Worm (Caenorhabditis elegans) whole organism, L3 larva: ENCODE results near the gene C04G6.2.

Experiments used
- R02D3.7 ChIP-seq: fragments of 150-350 bp; optimal IDR thresholded peaks from 2 replicates; lab custom pipeline; 2014; ENCODE audit warnings: missing biosample characterization, missing genetic modification characterization
- ZK546.5 ChIP-seq: sonication (generic microtip); optimal IDR thresholded peaks from 2 replicates; lab custom pipeline; 2017; ENCODE audit warnings: missing biosample characterization, missing genetic modification characterization
- aly-2 ChIP-seq: fragments of 150-350 bp; optimal IDR thresholded peaks from 2 replicates; lab custom pipeline; 2014; ENCODE audit warnings: missing biosample characterization, missing genetic modification characterization
- ama-1 ChIP-seq: fragments of 150-350 bp; optimal IDR thresholded peaks from 2 replicates; lab custom pipeline; 2018
- ceh-16 ChIP-seq: sonication (generic microtip); optimal IDR thresholded peaks from 2 replicates; lab custom pipeline; 2017; ENCODE audit warnings: missing biosample characterization, missing genetic modification characterization
- ceh-28 ChIP-seq: fragments of 150-350 bp; optimal IDR thresholded peaks from 2 replicates; lab custom pipeline; 2014; ENCODE audit warnings: missing biosample characterization, missing genetic modification reagents, missing genetic modification characterization
- ceh-82 ChIP-seq: fragments of 150-350 bp; optimal IDR thresholded peaks from 2 replicates; lab custom pipeline; 2014; ENCODE audit warnings: missing biosample characterization, missing genetic modification characterization
- ceh-9 ChIP-seq: sonication (generic microtip); optimal IDR thresholded peaks from 2 replicates; lab custom pipeline; 2018; ENCODE audit warnings: missing biosample characterization, missing genetic modification characterization
- daf-12 ChIP-seq: fragments of 150-350 bp; optimal IDR thresholded peaks from 2 replicates; lab custom pipeline; 2014; ENCODE audit warnings: missing biosample characterization, missing genetic modification reagents, missing genetic modification characterization
- egl-27 ChIP-seq: sonication (generic microtip); optimal IDR thresholded peaks from 4 replicates; lab custom pipeline; 2017; ENCODE audit warnings: missing biosample characterization, missing genetic modification reagents, missing genetic modification characterization
- egl-5 ChIP-seq: fragments of 150-350 bp; optimal IDR thresholded peaks from 2 replicates; lab custom pipeline; 2017; ENCODE audit warnings: missing biosample characterization, missing genetic modification reagents, missing genetic modification characterization, inconsistent platforms
- elt-1 ChIP-seq: fragments of 150-350 bp; optimal IDR thresholded peaks from 2 replicates; lab custom pipeline; 2014; ENCODE audit warnings: missing biosample characterization, missing genetic modification characterization
- elt-2 ChIP-seq: sonication (generic microtip); optimal IDR thresholded peaks from 2 replicates; lab custom pipeline; 2016; ENCODE audit warnings: missing genetic modification reagents, mild to moderate bottlenecking, missing genetic modification characterization, missing compliant biosample characterization
- elt-3 ChIP-seq, 3 experiments: fragments of 150-350 bp in 1 of 3; sonication (generic microtip) in 2 of 3; optimal IDR thresholded peaks; 2 replicates in 2 of 3; 4 replicates in 1 of 3; lab custom pipeline; 2014 to 2017; ENCODE audit warnings: missing biosample characterization in 3 of 3, missing genetic modification characterization in 3 of 3
- eor-1 ChIP-seq, 2 experiments: fragments of 150-350 bp; optimal IDR thresholded peaks; 2 replicates each; lab custom pipeline; 2014 to 2018; ENCODE audit warnings: missing biosample characterization in 2 of 2, missing genetic modification characterization in 2 of 2
- fkh-10 ChIP-seq: sonication (generic microtip); optimal IDR thresholded peaks from 2 replicates; lab custom pipeline; 2017; ENCODE audit warnings: missing biosample characterization, missing genetic modification reagents, missing genetic modification characterization
- fkh-2 ChIP-seq: fragments of 150-350 bp; optimal IDR thresholded peaks from 2 replicates; lab custom pipeline; 2014; ENCODE audit warnings: missing biosample characterization, missing genetic modification reagents, missing genetic modification characterization
- fos-1 ChIP-seq: fragments of 150-350 bp; optimal IDR thresholded peaks from 2 replicates; lab custom pipeline; 2014; ENCODE audit warnings: missing biosample characterization, missing genetic modification characterization
- hmg-11 ChIP-seq: sonication (generic microtip); optimal IDR thresholded peaks from 2 replicates; lab custom pipeline; 2016; ENCODE audit warnings: missing genetic modification characterization, missing compliant biosample characterization
- jun-1 ChIP-seq: fragments of 150-350 bp; optimal IDR thresholded peaks from 2 replicates; lab custom pipeline; 2014; ENCODE audit warnings: missing biosample characterization, missing genetic modification reagents, missing genetic modification characterization
- lin-15B ChIP-seq: fragments of 150-350 bp; optimal IDR thresholded peaks from 2 replicates; lab custom pipeline; 2014; ENCODE audit warnings: missing biosample characterization, missing genetic modification characterization
- lin-39 ChIP-seq: fragments of 150-350 bp; optimal IDR thresholded peaks from 2 replicates; lab custom pipeline; 2018; ENCODE audit warnings: missing biosample characterization, missing genetic modification reagents, missing genetic modification characterization
- lsy-12 ChIP-seq: sonication (generic microtip); optimal IDR thresholded peaks from 2 replicates; lab custom pipeline; 2016; ENCODE audit warnings: mild to moderate bottlenecking, missing genetic modification characterization, missing compliant biosample characterization
- mdl-1 ChIP-seq: fragments of 150-350 bp; optimal IDR thresholded peaks from 2 replicates; lab custom pipeline; 2014; ENCODE audit warnings: missing biosample characterization, missing genetic modification characterization
- mml-1 ChIP-seq: fragments of 150-350 bp; sonication (generic microtip); optimal IDR thresholded peaks from 3 replicates; lab custom pipeline; 2014; ENCODE audit warnings: missing biosample characterization, missing genetic modification characterization
- nfya-1 ChIP-seq: sonication (generic microtip); optimal IDR thresholded peaks from 2 replicates; lab custom pipeline; 2017; ENCODE audit warnings: missing genetic modification characterization, mild to moderate bottlenecking, missing compliant biosample characterization, antibody characterized with exemption, moderate library complexity; ENCODE audit not compliant: insufficient read depth
- nhr-11 ChIP-seq: fragments of 150-350 bp; optimal IDR thresholded peaks from 2 replicates; lab custom pipeline; 2014; ENCODE audit warnings: missing biosample characterization, missing genetic modification characterization
- nhr-12 ChIP-seq: fragments of 150-350 bp; optimal IDR thresholded peaks from 2 replicates; lab custom pipeline; 2014; ENCODE audit warnings: missing biosample characterization, missing genetic modification characterization
- nhr-23 ChIP-seq: fragments of 150-350 bp; optimal IDR thresholded peaks from 2 replicates; lab custom pipeline; 2014; ENCODE audit warnings: missing biosample characterization, missing genetic modification reagents, missing genetic modification characterization
- nhr-237 ChIP-seq: fragments of 150-350 bp; optimal IDR thresholded peaks from 2 replicates; lab custom pipeline; 2014; ENCODE audit warnings: missing biosample characterization, missing genetic modification characterization
- nhr-25 ChIP-seq: sonication (generic microtip); optimal IDR thresholded peaks from 2 replicates; lab custom pipeline; 2017; ENCODE audit warnings: missing biosample characterization, missing genetic modification characterization
- nhr-28 ChIP-seq: fragments of 150-350 bp; optimal IDR thresholded peaks from 2 replicates; lab custom pipeline; 2014; ENCODE audit warnings: missing biosample characterization, missing genetic modification characterization
- nhr-43 ChIP-seq: sonication (generic microtip); optimal IDR thresholded peaks from 2 replicates; lab custom pipeline; 2016; ENCODE audit warnings: mild to moderate bottlenecking, missing genetic modification characterization, missing compliant biosample characterization; ENCODE audit not compliant: poor library complexity, severe bottlenecking
- nhr-67 ChIP-seq: fragments of 150-350 bp; optimal IDR thresholded peaks from 2 replicates; lab custom pipeline; 2014; ENCODE audit warnings: missing biosample characterization, missing genetic modification characterization
- nhr-76 ChIP-seq: fragments of 150-350 bp; sonication (generic microtip); optimal IDR thresholded peaks from 5 replicates; lab custom pipeline; 2014; ENCODE audit warnings: missing biosample characterization, missing genetic modification characterization
- nhr-77 ChIP-seq: fragments of 150-350 bp; optimal IDR thresholded peaks from 2 replicates; lab custom pipeline; 2014; ENCODE audit warnings: missing biosample characterization, missing genetic modification characterization
- pha-4 ChIP-seq: fragments of 150-350 bp; optimal IDR thresholded peaks from 2 replicates; lab custom pipeline; 2014; ENCODE audit warnings: missing biosample characterization, missing genetic modification reagents, missing genetic modification characterization
- pqm-1 ChIP-seq: fragments of 150-350 bp; optimal IDR thresholded peaks from 2 replicates; lab custom pipeline; 2017; ENCODE audit warnings: missing biosample characterization, missing genetic modification characterization, inconsistent platforms
- sea-2 ChIP-seq: fragments of 150-350 bp; sonication (generic microtip); optimal IDR thresholded peaks from 4 replicates; lab custom pipeline; 2014; ENCODE audit warnings: missing biosample characterization, missing genetic modification reagents, missing genetic modification characterization
- skn-1 ChIP-seq: fragments of 150-350 bp; optimal IDR thresholded peaks from 2 replicates; lab custom pipeline; 2014; ENCODE audit warnings: missing biosample characterization, missing genetic modification characterization
- snpc-4 ChIP-seq: fragments of 150-350 bp; optimal IDR thresholded peaks from 2 replicates; lab custom pipeline; 2014; ENCODE audit warnings: missing biosample characterization, missing genetic modification characterization
- tbx-2 ChIP-seq: sonication (generic microtip); optimal IDR thresholded peaks from 2 replicates; lab custom pipeline; 2016; ENCODE audit warnings: mild to moderate bottlenecking, missing genetic modification characterization, missing compliant biosample characterization
- unc-39 ChIP-seq: sonication (generic microtip); optimal IDR thresholded peaks from 4 replicates; lab custom pipeline; 2017; ENCODE audit warnings: missing biosample characterization, missing genetic modification characterization
- unc-62 ChIP-seq: fragments of 150-350 bp; sonication (generic microtip); optimal IDR thresholded peaks from 4 replicates; lab custom pipeline; 2014; ENCODE audit warnings: missing biosample characterization, missing genetic modification reagents, missing genetic modification characterization
- zag-1 ChIP-seq: fragments of 150-350 bp; optimal IDR thresholded peaks from 2 replicates; lab custom pipeline; 2014; ENCODE audit warnings: missing biosample characterization, missing genetic modification characterization
- ztf-11 ChIP-seq: fragments of 150-350 bp; optimal IDR thresholded peaks from 2 replicates; lab custom pipeline; 2014; ENCODE audit warnings: missing biosample characterization, missing genetic modification characterization
- ztf-4 ChIP-seq: fragments of 150-350 bp; optimal IDR thresholded peaks from 2 replicates; lab custom pipeline; 2014; ENCODE audit warnings: missing biosample characterization, missing genetic modification characterization

C04G6.2 gene

ce11 chrII:5055129-5055666 lies 37.8 kb upstream of the C04G6.2 start, which contains the start of the genes ify-1 and rpl-22 (continued):
- TF ChIP-seq fkh-10 (GFP tag; lab: Kevin White, UChicago), result peak; percentile 53
- TF ChIP-seq eor-1 (tag; optimal IDR thresholded peaks at IDR 0.05; lab: Kevin White, UChicago), result no peak
- TF ChIP-seq ceh-28, result peak; percentile 89
- no peak for TF ChIP-seq zag-1 (tag; lab: Kevin White, UChicago)
- TF ChIP-seq unc-39 (tag; lab: Kevin White, UChicago), result no peak
- peak; percentile 99 for TF ChIP-seq nfya-1 (tag; lab: Kevin White, UChicago)
- no peak for TF ChIP-seq elt-3 (tag; optimal IDR thresholded peaks at IDR 0.05; lab: Kevin White, UChicago)
- no peak for TF ChIP-seq ceh-16 (tag; lab: Kevin White, UChicago)
- TF ChIP-seq nhr-237 (tag; lab: Kevin White, UChicago), result no peak
- TF ChIP-seq, all 47 proteins: peak for 28

ce11 chrII:5056254-5056653 lies 36.8 kb upstream of the C04G6.2 start:
- TF ChIP-seq hmg-11 (tag; lab: Kevin White, UChicago) (no peak), elt-2 (tag; lab: Kevin White, UChicago) (peak; percentile 2)
- TF ChIP-seq, all 47 proteins: peak for 1

- TF ChIP-seq unc-39 (tag; lab: Kevin White, UChicago) (no peak), ceh-16 (tag; lab: Kevin White, UChicago) (no peak), ceh-9 (no peak), nhr-237 (tag; lab: Kevin White, UChicago) (no peak), ztf-4 (tag; lab: Kevin White, UChicago) (no peak), skn-1 (tag; lab: Kevin White, UChicago) (no peak), elt-2 (tag; lab: Kevin White, UChicago) (peak; percentile 90), tbx-2 (tag; lab: Kevin White, UChicago) (peak; percentile 51), nhr-11 (no peak), nhr-43 (tag; lab: Kevin White, UChicago) (peak; percentile 84), R02D3.7 (tag; lab: Kevin White, UChicago) (no peak), lin-39 (tag; lab: Kevin White, UChicago) (peak; percentile 21), fos-1 (tag; lab: Kevin White, UChicago) (no peak), nhr-77 (tag; lab: Kevin White, UChicago) (no peak), nhr-67 (no peak), pha-4 (peak; percentile 73), pqm-1 (tag; lab: Kevin White, UChicago) (peak; percentile 9), hmg-11 (tag; lab: Kevin White, UChicago) (peak; percentile 67), ama-1 (lab: Kevin White, UChicago) (no peak), nhr-76 (no peak), ztf-11 (no peak), jun-1 (peak; percentile 9), lin-15B (peak; percentile 37), sea-2 (GFP tag; lab: Kevin White, UChicago) (no peak), nhr-25 (peak; percentile 79), ZK546.5 (no peak), ceh-82 (no peak), nhr-23 (tag; lab: Kevin White, UChicago) (peak; percentile 46), lsy-12 (tag; lab: Kevin White, UChicago) (peak; percentile 71), daf-12 (tag; lab: Kevin White, UChicago) (no peak), fkh-10 (GFP tag; lab: Kevin White, UChicago) (no peak), aly-2 (tag; lab: Kevin White, UChicago) (no peak), mdl-1 (no peak), zag-1 (tag; lab: Kevin White, UChicago) (no peak), unc-62 (GFP tag; lab: Kevin White, UChicago) (no peak), mml-1 (tag; lab: Kevin White, UChicago) (no peak), elt-3 (tag; optimal IDR thresholded peaks at IDR 0.05; lab: Kevin White, UChicago) (no peak), egl-27 (tag; lab: Kevin White, UChicago) (no peak), elt-1 (tag; lab: Kevin White, UChicago) (no peak), fkh-2 (tag; lab: Kevin White, UChicago) (no peak), ceh-28 (no peak), nhr-28 (tag; lab: Kevin White, UChicago) (no peak), nhr-12 (tag; lab: Kevin White, UChicago) (no peak), snpc-4 (tag; lab: Kevin White, UChicago) (peak; percentile 99), egl-5 (tag; lab: Kevin White, UChicago) (peak; percentile 61), nfya-1 (tag; lab: Kevin White, UChicago) (peak; percentile 43), eor-1 (tag; optimal IDR thresholded peaks at IDR 0.05; lab: Kevin White, UChicago) (no peak)
Measured at ce11 chrII:5057315-5057714, 35.7 kb upstream of the C04G6.2 start.
